Fruit fly (Drosophila melanogaster): ENCODE measurements around the gene CG33181.

dm6 chrX:8460686-8461085, 28.5 kb upstream of the CG33181 start, which contains the start of gene CG15347:
- TF ChIP-seq psq (optimal IDR thresholded peaks at IDR 0.05) (no peak), EcR (GFP tag; optimal IDR thresholded peaks at IDR 0.05) (no peak), pan (optimal IDR thresholded peaks at IDR 0.05) (no peak), usp (GFP tag; optimal IDR thresholded peaks at IDR 0.05) (no peak), CG8478 (optimal IDR thresholded peaks at IDR 0.05) (no peak)
